Worm (Caenorhabditis elegans) whole organism, L2 larva: ENCODE measurements around the gene ZK354.6.

Experiments
- aly-2 ChIP-seq: fragments of 150-350 bp; optimal IDR thresholded peaks from 2 replicates; lab custom pipeline; 2014; ENCODE audit warnings: missing biosample characterization, missing genetic modification characterization
- ama-1 ChIP-seq: fragments of 150-350 bp; optimal IDR thresholded peaks from 2 replicates; lab custom pipeline; 2018; ENCODE audit warnings: inconsistent platforms
- blmp-1 ChIP-seq: sonication (generic microtip); optimal IDR thresholded peaks from 2 replicates; lab custom pipeline; 2017; ENCODE audit warnings: missing genetic modification characterization, mild to moderate bottlenecking, missing compliant biosample characterization, antibody characterized with exemption, moderate library complexity; ENCODE audit not compliant: insufficient read depth
- ceh-82 ChIP-seq: fragments of 150-350 bp; optimal IDR thresholded peaks from 2 replicates; lab custom pipeline; 2014; ENCODE audit warnings: missing biosample characterization, missing genetic modification characterization
- egl-27 ChIP-seq: sonication (generic microtip); optimal IDR thresholded peaks from 3 replicates; lab custom pipeline; 2017; ENCODE audit warnings: missing biosample characterization, missing genetic modification reagents, missing genetic modification characterization
- elt-1 ChIP-seq: fragments of 150-350 bp; optimal IDR thresholded peaks from 2 replicates; lab custom pipeline; 2014; ENCODE audit warnings: missing biosample characterization, missing genetic modification characterization
- fos-1 ChIP-seq: fragments of 150-350 bp; optimal IDR thresholded peaks from 2 replicates; lab custom pipeline; 2014; ENCODE audit warnings: missing biosample characterization, missing genetic modification characterization
- lin-13 ChIP-seq: fragments of 150-350 bp; optimal IDR thresholded peaks from 2 replicates; lab custom pipeline; 2014; ENCODE audit warnings: missing biosample characterization, missing genetic modification reagents, missing genetic modification characterization
- mbf-1 ChIP-seq: sonication (generic microtip); optimal IDR thresholded peaks from 2 replicates; lab custom pipeline; 2017; ENCODE audit warnings: missing biosample characterization, missing genetic modification characterization
- nhr-12 ChIP-seq: fragments of 150-350 bp; optimal IDR thresholded peaks from 2 replicates; lab custom pipeline; 2014; ENCODE audit warnings: missing biosample characterization, missing genetic modification characterization
- nhr-129 ChIP-seq: fragments of 150-350 bp; optimal IDR thresholded peaks from 2 replicates; lab custom pipeline; 2014; ENCODE audit warnings: missing biosample characterization, missing genetic modification characterization
- unc-62 ChIP-seq: fragments of 150-350 bp; optimal IDR thresholded peaks from 2 replicates; lab custom pipeline; 2014; ENCODE audit warnings: missing biosample characterization, missing genetic modification reagents, missing genetic modification characterization
- zag-1 ChIP-seq: fragments of 150-350 bp; optimal IDR thresholded peaks from 2 replicates; lab custom pipeline; 2014; ENCODE audit warnings: missing biosample characterization, missing genetic modification characterization
- ztf-4 ChIP-seq: fragments of 150-350 bp; optimal IDR thresholded peaks from 2 replicates; lab custom pipeline; 2014; ENCODE audit warnings: missing biosample characterization, missing genetic modification characterization

DNA sequence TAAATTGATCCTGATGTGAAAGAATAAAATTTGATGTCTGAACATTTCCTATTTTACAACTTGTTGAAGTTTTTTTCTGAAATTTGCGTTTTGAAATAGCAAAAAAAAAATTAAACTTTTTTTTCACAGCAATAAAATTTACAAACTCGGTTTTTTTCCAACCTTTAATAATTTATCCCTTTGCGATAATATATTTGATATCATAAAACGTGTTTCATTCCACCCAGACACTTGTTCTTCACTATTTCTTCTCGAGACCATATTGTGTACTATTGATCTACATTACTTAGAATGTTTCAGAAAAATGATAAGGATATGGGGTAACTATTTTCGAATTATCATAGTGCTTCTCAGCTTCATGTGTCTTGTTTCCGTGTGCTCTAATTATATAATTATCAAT lies 28.8 kb upstream of the ZK354.6 start, which contains the start of gene Y4C6B.4:
- no peak for TF ChIP-seq zag-1 (tag; lab: Kevin White, UChicago)
- TF ChIP-seq ceh-82 (tag; lab: Kevin White, UChicago) = no peak
- no peak for TF ChIP-seq fos-1 (tag; lab: Kevin White, UChicago)
- TF ChIP-seq aly-2 (tag; lab: Kevin White, UChicago) = no peak
- TF ChIP-seq lin-13 (GFP tag; lab: Kevin White, UChicago) = no peak
- no peak for TF ChIP-seq blmp-1 (tag; lab: Kevin White, UChicago)
- TF ChIP-seq nhr-12 (tag; lab: Kevin White, UChicago) = no peak
- TF ChIP-seq mbf-1 (tag; lab: Kevin White, UChicago) = no peak
- TF ChIP-seq unc-62 = no peak
- TF ChIP-seq elt-1 = no peak
- TF ChIP-seq ztf-4 (tag; lab: Kevin White, UChicago) = no peak
- no peak for TF ChIP-seq ama-1
- TF ChIP-seq nhr-129 (tag; lab: Kevin White, UChicago) = no peak
- no peak for TF ChIP-seq egl-27 (tag; lab: Kevin White, UChicago)
